Worm (Caenorhabditis elegans): ENCODE measurements around the gene npr-25.

Gene npr-25

ce11 chrV:11321719-11322118 lies 31.1 kb downstream of the npr-25 start, which contains the start of gene F47G9.4:
Gene F47G9.4 (minus strand): TSS chrV:11321816.
- peak; percentile 48 for TF ChIP-seq hlh-1 (tag; optimal IDR thresholded peaks at IDR 0.05)
- no peak for TF ChIP-seq bed-3 (GFP tag; optimal IDR thresholded peaks at IDR 0.05)
- TF ChIP-seq mls-2 (tag; optimal IDR thresholded peaks at IDR 0.05) = no peak
- TF ChIP-seq unc-120 (tag; optimal IDR thresholded peaks at IDR 0.05; ENCODE audit: poor library complexity, severe bottlenecking) = peak; percentile 19
- no peak for TF ChIP-seq sem-2 (GFP tag; optimal IDR thresholded peaks at IDR 0.05)
- peak; percentile 40 for TF ChIP-seq pha-4 (tag; optimal IDR thresholded peaks at IDR 0.05)

- no peak for TF ChIP-seq elt-1 (tag; optimal IDR thresholded peaks at IDR 0.05; ENCODE audit: borderline replicate concordance, insufficient read depth)
- no peak for TF ChIP-seq sptf-1 (tag; optimal IDR thresholded peaks at IDR 0.05)
- no peak for TF ChIP-seq snpc-4 (tag; optimal IDR thresholded peaks at IDR 0.05)
Observed at ce11 chrV:11320860-11321259, 31.9 kb downstream of the npr-25 start.

ce11 chrV:11316801-11317200 lies 36.0 kb downstream of the npr-25 start, which contains the start of gene cutl-18:
Gene cutl-18 (minus strand): TSS chrV:11316901.
- TF ChIP-seq hlh-1 (tag; optimal IDR thresholded peaks at IDR 0.05) (no peak), ztf-11 (tag; optimal IDR thresholded peaks at IDR 0.05) (no peak), mls-2 (tag; optimal IDR thresholded peaks at IDR 0.05) (no peak), bed-3 (GFP tag; optimal IDR thresholded peaks at IDR 0.05) (no peak), lin-13 (tag; optimal IDR thresholded peaks at IDR 0.05) (no peak), sptf-1 (tag; optimal IDR thresholded peaks at IDR 0.05) (no peak), elt-3 (tag; optimal IDR thresholded peaks at IDR 0.05) (no peak), snpc-4 (tag; optimal IDR thresholded peaks at IDR 0.05) (no peak), drap-1 (GFP tag; optimal IDR thresholded peaks at IDR 0.05) (no peak), nhr-237 (tag; optimal IDR thresholded peaks at IDR 0.05) (no peak)

ce11 chrV:11314025-11314880 lies 38.5 kb downstream of the npr-25 start:
- TF ChIP-seq ztf-11 (tag; optimal IDR thresholded peaks at IDR 0.05) (peak; percentile 98), nhr-76 (tag; optimal IDR thresholded peaks at IDR 0.05) (peak; percentile 81), sem-2 (GFP tag; optimal IDR thresholded peaks at IDR 0.05) (peak; percentile 98), ceh-39 (tag; optimal IDR thresholded peaks at IDR 0.05) (peak; percentile 52), nhr-2 (tag; optimal IDR thresholded peaks at IDR 0.05) (peak; percentile 27), lin-32 (GFP tag; optimal IDR thresholded peaks at IDR 0.05) (peak; percentile 100), nhr-237 (tag; optimal IDR thresholded peaks at IDR 0.05) (peak; percentile 63), nhr-28 (tag; optimal IDR thresholded peaks at IDR 0.05) (peak; percentile 92), tbx-8 (GFP tag; optimal IDR thresholded peaks at IDR 0.05) (peak; percentile 99), mls-2 (tag; optimal IDR thresholded peaks at IDR 0.05) (peak; percentile 100), drap-1 (GFP tag; optimal IDR thresholded peaks at IDR 0.05) (peak; percentile 100), ceh-43 (GFP tag; optimal IDR thresholded peaks at IDR 0.05) (peak; percentile 98), unc-62 (GFP tag; optimal IDR thresholded peaks at IDR 0.05) (peak; percentile 91), ceh-83 (GFP tag; optimal IDR thresholded peaks at IDR 0.05) (peak; percentile 100), ces-1 (GFP tag; optimal IDR thresholded peaks at IDR 0.05) (no peak), pha-4 (tag; optimal IDR thresholded peaks at IDR 0.05) (peak; percentile 83), blmp-1 (tag; optimal IDR thresholded peaks at IDR 0.05) (peak; percentile 77), sptf-1 (tag; optimal IDR thresholded peaks at IDR 0.05) (peak; percentile 99), mep-1 (tag; optimal IDR thresholded peaks at IDR 0.05) (peak; percentile 94), snpc-4 (tag; optimal IDR thresholded peaks at IDR 0.05) (no peak), unc-120 (tag; optimal IDR thresholded peaks at IDR 0.05; ENCODE audit: poor library complexity, severe bottlenecking) (peak; percentile 98), hlh-1 (tag; optimal IDR thresholded peaks at IDR 0.05) (peak; percentile 96), unc-39 (tag; optimal IDR thresholded peaks at IDR 0.05) (peak; percentile 100), mab-5 (tag; optimal IDR thresholded peaks at IDR 0.05) (peak; percentile 74), nhr-12 (tag; optimal IDR thresholded peaks at IDR 0.05) (peak; percentile 89), M03D4.4 (tag; optimal IDR thresholded peaks at IDR 0.05) (peak; percentile 99), ham-2 (GFP tag; optimal IDR thresholded peaks at IDR 0.05) (peak; percentile 99), bed-3 (GFP tag; optimal IDR thresholded peaks at IDR 0.05) (peak; percentile 98), flh-1 (GFP tag; optimal IDR thresholded peaks at IDR 0.05) (peak; percentile 98), lsy-2 (tag; optimal IDR thresholded peaks at IDR 0.05) (peak; percentile 75), zip-8 (tag; optimal IDR thresholded peaks at IDR 0.05) (no peak), cnd-1 (tag; optimal IDR thresholded peaks at IDR 0.05) (peak; percentile 99), elt-3 (tag; optimal IDR thresholded peaks at IDR 0.05) (peak; percentile 91), lin-13 (tag; optimal IDR thresholded peaks at IDR 0.05) (peak; percentile 95), elt-1 (tag; optimal IDR thresholded peaks at IDR 0.05; ENCODE audit: borderline replicate concordance, insufficient read depth) (peak; percentile 83)
